Fruit fly (Drosophila melanogaster) whole organism: ENCODE results near the gene mon2.

ENCODE experiments used
- CG8478 ChIP-seq: fragments of >200 bp; optimal IDR thresholded peaks from 2 replicates; lab custom pipeline; 2018; ENCODE audit warnings: inconsistent platforms
- Dll ChIP-seq: fragments of >200 bp; optimal IDR thresholded peaks from 2 replicates; lab custom pipeline; 2017
- EcR ChIP-seq, 2 experiments: fragments of >200 bp; optimal IDR thresholded peaks; 2 replicates each; lab custom pipeline; 2017; ENCODE audit warnings: missing biosample characterization in 2 of 2, missing genetic modification characterization in 2 of 2, missing genetic modification reagents in 2 of 2
- pan ChIP-seq: fragments of >200 bp; optimal IDR thresholded peaks from 2 replicates; lab custom pipeline; 2017
- psq ChIP-seq: fragments of >200 bp; optimal IDR thresholded peaks from 2 replicates; lab custom pipeline; 2017
- usp ChIP-seq: fragments of >200 bp; optimal IDR thresholded peaks from 2 replicates; lab custom pipeline; 2017; ENCODE audit warnings: missing biosample characterization, missing genetic modification characterization, mixed read lengths

dm6 chr2L:8103073-8103472 lies 20.7 kb downstream of the mon2 start:
- TF ChIP-seq psq (lab: Kevin White, UChicago) (no peak), pan (lab: Kevin White, UChicago) (peak; percentile 46), CG8478 (no peak), usp (no peak), Dll (lab: Kevin White, UChicago) (no peak), EcR (GFP tag; optimal IDR thresholded peaks at IDR 0.05; lab: Kevin White, UChicago) (no peak)
